Fruit fly (Drosophila melanogaster) whole organism, embryonic: Measurements from ENCODE around the gene Gad1.

Source experiments
- CG11398 ChIP-seq: fragments of 200-800 bp; sonication (Bioruptor generic); optimal IDR thresholded peaks from 2 replicates; lab custom pipeline; 2016; ENCODE audit warnings: missing biosample characterization, missing genetic modification characterization
- CG12942 ChIP-seq: fragments of 200-800 bp; sonication (Bioruptor generic); optimal IDR thresholded peaks from 3 replicates; lab custom pipeline; 2016; ENCODE audit warnings: missing biosample characterization, missing genetic modification characterization
- CG13775 ChIP-seq: fragments of 200-800 bp; sonication (Bioruptor generic); optimal IDR thresholded peaks from 3 replicates; lab custom pipeline; 2017; ENCODE audit warnings: missing biosample characterization, mild to moderate bottlenecking, missing genetic modification characterization
- CG15073 ChIP-seq: fragments of 200-800 bp; sonication (Bioruptor generic); optimal IDR thresholded peaks from 2 replicates; lab custom pipeline; 2016; ENCODE audit warnings: missing biosample characterization, missing genetic modification characterization
- CG15479 ChIP-seq: fragments of 200-800 bp; sonication (Bioruptor generic); optimal IDR thresholded peaks from 3 replicates; lab custom pipeline; 2019; ENCODE audit warnings: missing biosample characterization, mild to moderate bottlenecking, missing genetic modification characterization, moderate library complexity
- CG17829 ChIP-seq: fragments of 200-800 bp; optimal IDR thresholded peaks from 2 replicates; lab custom pipeline; 2019; ENCODE audit warnings: missing biosample characterization, mild to moderate bottlenecking, missing genetic modification characterization, moderate library complexity
- CG30020 ChIP-seq: fragments of 200-800 bp; optimal IDR thresholded peaks from 2 replicates; lab custom pipeline; 2019; ENCODE audit warnings: missing biosample characterization, mild to moderate bottlenecking, missing genetic modification characterization, moderate library complexity
- CG3995 ChIP-seq: fragments of 200-800 bp; sonication (Bioruptor generic); optimal IDR thresholded peaks from 3 replicates; lab custom pipeline; 2016; ENCODE audit warnings: missing biosample characterization, missing genetic modification characterization
- CG4404 ChIP-seq: fragments of 200-800 bp; sonication (Bioruptor generic); IDR thresholded peaks from 2 replicates; pipeline ENCODE4 v1.3.6; 2022; ENCODE audit warnings: missing biosample characterization, missing genetic modification characterization
- CG4424 ChIP-seq: fragments of 200-800 bp; sonication (Bioruptor generic); optimal IDR thresholded peaks from 3 replicates; lab custom pipeline; 2016; ENCODE audit warnings: missing biosample characterization, missing genetic modification characterization
- CG5180 ChIP-seq: fragments of 200-800 bp; sonication (Bioruptor generic); optimal IDR thresholded peaks from 3 replicates; lab custom pipeline; 2017; ENCODE audit warnings: missing biosample characterization, missing genetic modification characterization, mild to moderate bottlenecking, moderate library complexity, missing genetic modification reagents
- CG6683 ChIP-seq: fragments of 200-800 bp; sonication (Bioruptor generic); optimal IDR thresholded peaks from 2 replicates; lab custom pipeline; 2017; ENCODE audit warnings: missing biosample characterization, mild to moderate bottlenecking, missing genetic modification characterization, missing genetic modification reagents
- CG7987 ChIP-seq: fragments of 200-800 bp; sonication (Bioruptor generic); optimal IDR thresholded peaks from 2 replicates; lab custom pipeline; 2018; ENCODE audit warnings: missing biosample characterization, mild to moderate bottlenecking, missing genetic modification characterization, moderate library complexity
- CG8765 ChIP-seq: fragments of 200-800 bp; sonication (Bioruptor generic); IDR thresholded peaks from 2 replicates; pipeline ENCODE4 v1.3.6; 2022; ENCODE audit warnings: missing biosample characterization, missing genetic modification characterization
- Chrac-16 ChIP-seq: fragments of 200-800 bp; sonication (Bioruptor generic); optimal IDR thresholded peaks from 3 replicates; lab custom pipeline; 2016; ENCODE audit warnings: missing biosample characterization, missing genetic modification characterization
- D19B ChIP-seq: fragments of 200-800 bp; sonication (Bioruptor generic); optimal IDR thresholded peaks from 2 replicates; lab custom pipeline; 2017; ENCODE audit warnings: missing biosample characterization, mild to moderate bottlenecking, missing genetic modification characterization
- Dek ChIP-seq: fragments of 200-800 bp; sonication (Bioruptor generic); optimal IDR thresholded peaks from 3 replicates; lab custom pipeline; 2019; ENCODE audit warnings: missing biosample characterization, mild to moderate bottlenecking, missing genetic modification characterization, moderate library complexity
- Doc3 ChIP-seq: fragments of 200-800 bp; sonication (Bioruptor generic); IDR thresholded peaks from 3 replicates; pipeline ENCODE4 v1.3.6; 2022; ENCODE audit warnings: missing biosample characterization, missing genetic modification characterization; ENCODE audit not compliant: partially characterized antibody
- E2f1 ChIP-seq: fragments of 200-800 bp; sonication (Bioruptor generic); IDR thresholded peaks from 2 replicates; pipeline ENCODE4 v1.3.6; 2022; ENCODE audit warnings: missing biosample characterization, missing genetic modification characterization
- Ets65A ChIP-seq: fragments of 200-800 bp; sonication (Bioruptor generic); peaks from one replicate; lab custom pipeline; 2016; ENCODE audit warnings: missing biosample characterization, missing genetic modification characterization
- MBD-R2 ChIP-seq: fragments of 200-800 bp; sonication (Bioruptor generic); IDR thresholded peaks from 2 replicates; pipeline ENCODE4 v1.3.6; 2022; ENCODE audit warnings: missing biosample characterization, missing genetic modification characterization
- NfI ChIP-seq: fragments of 200-800 bp; sonication (Bioruptor generic); optimal IDR thresholded peaks from 3 replicates; lab custom pipeline; 2018; ENCODE audit warnings: missing biosample characterization, mild to moderate bottlenecking, missing genetic modification characterization, moderate library complexity
- Poxn ChIP-seq: fragments of 200-800 bp; sonication (Bioruptor generic); IDR thresholded peaks from 2 replicates; pipeline ENCODE4 v1.3.6; 2022; ENCODE audit warnings: missing biosample characterization, missing genetic modification characterization
- Rfx ChIP-seq: fragments of 200-800 bp; sonication (Bioruptor generic); IDR thresholded peaks from 2 replicates; pipeline ENCODE4 v1.3.6; 2022; ENCODE audit warnings: missing biosample characterization, missing genetic modification characterization
- amos ChIP-seq: fragments of 200-800 bp; sonication (Bioruptor generic); IDR thresholded peaks from 2 replicates; pipeline ENCODE4 v1.3.6; 2022; ENCODE audit warnings: missing biosample characterization, missing genetic modification characterization; ENCODE audit not compliant: partially characterized antibody
- bcd ChIP-seq: fragments of 200-800 bp; sonication (Bioruptor generic); optimal IDR thresholded peaks from 2 replicates; lab custom pipeline; 2017; ENCODE audit warnings: missing biosample characterization, mild to moderate bottlenecking, missing genetic modification characterization
- caup ChIP-seq: fragments of 200-800 bp; sonication (Bioruptor generic); optimal IDR thresholded peaks from 3 replicates; lab custom pipeline; 2017; ENCODE audit warnings: missing biosample characterization, mild to moderate bottlenecking, missing genetic modification characterization, moderate library complexity; ENCODE audit not compliant: severe bottlenecking
- ci ChIP-seq: fragments of 200-800 bp; sonication (Bioruptor generic); IDR thresholded peaks from 3 replicates; pipeline ENCODE4 v1.3.6; 2022; ENCODE audit warnings: missing biosample characterization, missing genetic modification characterization
- croc ChIP-seq: fragments of 200-800 bp; sonication (Bioruptor generic); conservative IDR thresholded peaks from 3 replicates; pipeline ENCODE4 v1.3.6; 2022; ENCODE audit warnings: missing biosample characterization, missing genetic modification characterization
- esg ChIP-seq: fragments of 200-800 bp; sonication (Bioruptor generic); conservative IDR thresholded peaks from 2 replicates; pipeline ENCODE4 v1.3.6; 2022; ENCODE audit warnings: missing biosample characterization, missing genetic modification characterization
- gce ChIP-seq: fragments of 200-800 bp; sonication (Bioruptor generic); IDR thresholded peaks from 3 replicates; pipeline ENCODE4 v1.3.6; 2022; ENCODE audit warnings: missing biosample characterization, missing genetic modification characterization
- gem ChIP-seq: fragments of 200-800 bp; sonication (Bioruptor generic); optimal IDR thresholded peaks from 2 replicates; lab custom pipeline; 2019; ENCODE audit warnings: missing biosample characterization, mild to moderate bottlenecking, missing genetic modification characterization, moderate library complexity
- hkb ChIP-seq, 2 experiments: fragments of 200-800 bp in 1 of 2; fragments of >200 bp in 1 of 2; sonication (Bioruptor generic) in 1 of 2; IDR thresholded peaks in 1 of 2; optimal IDR thresholded peaks in 1 of 2; 2 replicates each; pipeline versions ENCODE4 v1.3.6 to Lab custom; 2017 to 2022; ENCODE audit warnings: missing biosample characterization in 1 of 2, missing genetic modification characterization in 1 of 2
- inv ChIP-seq: fragments of 200-800 bp; sonication (Bioruptor generic); IDR thresholded peaks from 2 replicates; pipeline ENCODE4 v1.3.6; 2022; ENCODE audit warnings: missing biosample characterization, missing genetic modification characterization; ENCODE audit not compliant: partially characterized antibody
- jing ChIP-seq: fragments of 200-800 bp; sonication (Bioruptor generic); optimal IDR thresholded peaks from 2 replicates; lab custom pipeline; 2018; ENCODE audit warnings: missing biosample characterization, mild to moderate bottlenecking, missing genetic modification characterization
- pzg ChIP-seq: fragments of 200-800 bp; sonication (Bioruptor generic); optimal IDR thresholded peaks from 3 replicates; lab custom pipeline; 2018; ENCODE audit warnings: missing biosample characterization, mild to moderate bottlenecking, missing genetic modification characterization, moderate library complexity
- run ChIP-seq: fragments of 200-800 bp; sonication (Bioruptor generic); optimal IDR thresholded peaks from 3 replicates; lab custom pipeline; 2018; ENCODE audit warnings: missing biosample characterization, mild to moderate bottlenecking, missing genetic modification characterization
- sens ChIP-seq: fragments of 200-800 bp; sonication (Bioruptor generic); peaks from one replicate; lab custom pipeline; 2016; ENCODE audit warnings: missing biosample characterization, missing genetic modification characterization
- sob ChIP-seq: fragments of 200-800 bp; sonication (Bioruptor generic); IDR thresholded peaks from 2 replicates; pipeline ENCODE4 v1.3.6; 2022; ENCODE audit warnings: missing biosample characterization, missing genetic modification characterization
- sr ChIP-seq: fragments of 200-800 bp; sonication (Bioruptor generic); IDR thresholded peaks from 3 replicates; pipeline ENCODE4 v1.3.6; 2022; ENCODE audit warnings: missing biosample characterization, missing genetic modification characterization
- tna ChIP-seq: fragments of 200-800 bp; sonication (Bioruptor generic); IDR thresholded peaks from 2 replicates; pipeline ENCODE4 v1.3.6; 2022; ENCODE audit warnings: missing biosample characterization, missing genetic modification characterization; ENCODE audit not compliant: partially characterized antibody
- ttk ChIP-seq: fragments of 200-800 bp; sonication (Bioruptor generic); IDR thresholded peaks from 2 replicates; pipeline ENCODE4 v2.1.2; 2022; ENCODE audit warnings: missing biosample characterization, missing genetic modification characterization
- vnd ChIP-seq: fragments of 200-800 bp; sonication (Bioruptor generic); IDR thresholded peaks from 3 replicates; pipeline ENCODE4 v1.3.6; 2022; ENCODE audit warnings: missing biosample characterization, missing genetic modification characterization; ENCODE audit not compliant: partially characterized antibody
- z ChIP-seq: fragments of 200-800 bp; sonication (Bioruptor generic); IDR thresholded peaks from 3 replicates; pipeline ENCODE4 v1.3.6; 2022; ENCODE audit warnings: missing biosample characterization, missing genetic modification characterization

Gene Gad1

DNA sequence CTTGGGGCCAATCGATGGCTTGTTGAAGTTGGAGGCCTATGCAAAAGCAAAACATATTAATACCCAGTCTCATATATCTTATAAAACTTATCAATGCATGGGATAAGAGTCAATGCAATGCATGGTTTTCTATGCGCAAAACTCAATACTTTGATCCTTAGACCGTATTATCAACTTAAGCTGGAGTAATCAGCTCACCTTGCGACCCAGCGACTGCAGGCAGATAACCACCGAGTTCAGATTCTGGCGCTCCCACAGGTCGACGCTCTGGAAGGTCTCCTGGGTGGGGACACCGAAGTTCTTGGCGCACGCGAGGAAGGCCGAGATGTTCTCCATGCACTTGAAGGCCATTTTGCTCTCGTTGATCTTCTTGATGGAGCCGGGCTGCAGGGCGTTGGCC, 26.6 kb upstream of the Gad1 start:
- 0 out of 3 replicates have a peak, but pooled peaks have one; percentile 12 for TF ChIP-seq vnd (GFP tag; lab: Robert Waterston, UW)
- TF ChIP-seq NfI (GFP tag; lab: Kevin White, UChicago), result no peak
- TF ChIP-seq ci (GFP tag; lab: Robert Waterston, UW), result no peak
- TF ChIP-seq CG8765 (GFP tag; lab: Robert Waterston, UW), result no peak

dm6 chr3L:4113998-4114397, 25.5 kb upstream of the Gad1 start:
- TF ChIP-seq sens (peak; percentile 30), CG4404 (GFP tag; lab: Robert Waterston, UW) (no peak)

DNA sequence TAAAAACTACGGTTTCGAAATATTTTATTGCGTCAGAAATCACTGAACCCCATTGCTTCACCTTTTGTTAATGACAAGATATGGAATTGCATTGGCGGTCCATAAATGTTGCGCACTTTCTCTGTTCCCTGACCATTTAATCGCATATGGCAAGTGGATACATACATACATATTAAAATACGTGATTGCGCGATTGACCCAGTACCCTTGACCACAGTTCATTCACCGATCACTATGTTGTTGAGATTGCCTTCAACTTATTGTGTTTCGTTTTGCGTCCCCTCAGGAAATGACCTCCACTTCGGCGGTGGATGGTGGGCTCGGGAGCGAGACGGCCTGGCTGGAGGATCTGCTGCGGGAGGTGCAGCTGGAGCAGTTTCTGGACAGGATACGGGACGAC, 21.7 kb upstream of the Gad1 start:
- TF ChIP-seq CG15073 (GFP tag; lab: Kevin White, UChicago) (no peak), ttk (GFP tag; lab: Robert Waterston, UW) (no peak), Chrac-16 (GFP tag; lab: Kevin White, UChicago) (no peak), D19B (GFP tag; lab: Kevin White, UChicago) (no peak), bcd (GFP tag; lab: Kevin White, UChicago) (no peak), Dek (tag; lab: Kevin White, UChicago) (no peak), run (no peak), caup (GFP tag; lab: Kevin White, UChicago) (no peak), E2f1 (GFP tag; lab: Robert Waterston, UW) (no peak), inv (GFP tag; lab: Robert Waterston, UW) (no peak), CG30020 (no peak), Doc3 (GFP tag; lab: Robert Waterston, UW) (no peak), Ets65A (GFP tag; lab: Kevin White, UChicago) (no peak), z (GFP tag; lab: Robert Waterston, UW) (no peak), CG5180 (GFP tag; lab: Kevin White, UChicago) (no peak)

DNA sequence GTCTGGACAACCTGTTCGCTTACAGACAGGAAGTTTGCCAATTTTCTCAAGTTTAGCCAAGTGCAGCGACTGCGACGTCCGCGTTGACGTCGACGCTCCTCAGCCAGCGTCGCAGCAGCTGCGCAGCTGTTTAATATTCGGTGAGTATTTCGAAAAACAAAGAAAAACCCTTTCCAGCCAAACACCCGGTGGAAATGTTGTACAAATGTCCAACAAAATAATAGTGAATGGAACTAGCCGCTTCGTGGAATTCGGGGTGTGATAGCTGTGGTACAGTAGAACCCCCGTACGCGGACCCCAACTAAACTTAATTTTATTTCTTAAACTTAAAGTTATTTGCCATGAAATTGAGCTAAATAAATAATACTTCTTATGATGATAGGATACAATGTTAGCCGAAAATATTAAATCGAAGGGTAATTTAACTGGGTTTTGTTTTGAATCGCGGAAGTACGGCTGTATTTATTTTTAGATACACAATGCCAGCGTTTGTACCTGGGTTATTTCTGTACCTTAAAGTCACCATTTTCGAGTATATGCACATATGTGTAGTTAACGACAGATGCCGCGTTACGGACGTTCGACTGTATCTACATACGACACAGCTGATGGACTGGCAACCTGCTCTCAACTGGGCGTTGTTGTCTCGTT, 20.4 kb upstream of the Gad1 start:
- TF ChIP-seq hkb (optimal IDR thresholded peaks at IDR 0.05; lab: Kevin White, UChicago), result no peak
- TF ChIP-seq hkb (GFP tag; IDR thresholded peaks at IDR 0.05; lab: Robert Waterston, UW), result peak; percentile 65
- peak; percentile 74 for TF ChIP-seq CG17829 (tag; lab: Kevin White, UChicago)
- peak; percentile 65 for TF ChIP-seq sob (GFP tag; lab: Robert Waterston, UW)
- TF ChIP-seq sr, result no peak
- no peak for TF ChIP-seq pzg (GFP tag; lab: Kevin White, UChicago)
- TF ChIP-seq CG11398 (GFP tag; lab: Kevin White, UChicago), result peak; percentile 35
- TF ChIP-seq CG15479, result no peak
- no peak for TF ChIP-seq CG8765 (GFP tag; lab: Robert Waterston, UW)
- TF ChIP-seq CG3995 (GFP tag; lab: Kevin White, UChicago), result peak; percentile 24
- TF ChIP-seq CG12942, result peak; percentile 57
- no peak for TF ChIP-seq amos (GFP tag; lab: Robert Waterston, UW)
- TF ChIP-seq jing (GFP tag; lab: Kevin White, UChicago), result no peak
- 0 out of 2 replicates have a peak, but pooled peaks have one; percentile 30 for TF ChIP-seq MBD-R2 (GFP tag; lab: Robert Waterston, UW)
- TF ChIP-seq tna, result no peak
- peak; percentile 54 for TF ChIP-seq NfI (GFP tag; lab: Kevin White, UChicago)
- TF ChIP-seq CG6683 (GFP tag; lab: Kevin White, UChicago), result peak; percentile 60
- TF ChIP-seq esg (GFP tag; lab: Robert Waterston, UW), result peak; percentile 42; the same call in 1 of the 2 replicates
- peak; percentile 82 for TF ChIP-seq gem
- TF ChIP-seq CG13775 (GFP tag; lab: Kevin White, UChicago), result peak; percentile 75
- TF ChIP-seq Rfx (GFP tag; lab: Robert Waterston, UW), result peak; percentile 69
- TF ChIP-seq Poxn, result no peak
- peak; percentile 67 for TF ChIP-seq croc (GFP tag; lab: Robert Waterston, UW)
- TF ChIP-seq gce, result 0 out of 3 replicates have a peak, but pooled peaks have one; percentile 32
- TF ChIP-seq CG4424, result peak; percentile 76
- TF ChIP-seq Doc3 (GFP tag; lab: Robert Waterston, UW), result no peak
- TF ChIP-seq CG7987, result no peak
